Fruit fly (Drosophila melanogaster): ENCODE measurements around the gene PolZ2.

PolZ2 gene

dm6 chr3R:5624115-5624878, 35.6 kb downstream of the PolZ2 start, which contains the start of the genes Dph4, Spec2 and RpL13A (continued):
- TF ChIP-seq CG11723 (GFP tag; optimal IDR thresholded peaks at IDR 0.05) (peak; percentile 93), CG2678 (tag; optimal IDR thresholded peaks at IDR 0.05) (peak; percentile 81), sr (GFP tag; IDR thresholded peaks at IDR 0.05) (no peak), CG12659 (GFP tag; optimal IDR thresholded peaks at IDR 0.05) (peak; percentile 98), stwl (tag; optimal IDR thresholded peaks at IDR 0.05) (peak; percentile 75), disco-r (GFP tag; optimal IDR thresholded peaks at IDR 0.05) (peak; percentile 90), CG10979 (tag; optimal IDR thresholded peaks at IDR 0.05) (peak; percentile 79), CG15011 (GFP tag; optimal IDR thresholded peaks at IDR 0.05) (peak; percentile 91), Atf3 (GFP tag; optimal IDR thresholded peaks at IDR 0.05) (peak; percentile 84), ro (GFP tag; IDR thresholded peaks at IDR 0.05) (no peak), crol (GFP tag; IDR thresholded peaks at IDR 0.05) (no peak), repo (GFP tag; optimal IDR thresholded peaks at IDR 0.05) (peak; percentile 81), gfzf (GFP tag; optimal IDR thresholded peaks at IDR 0.05) (peak; percentile 72), unpg (GFP tag; optimal IDR thresholded peaks at IDR 0.05) (peak; percentile 87), CG12391 (tag; optimal IDR thresholded peaks at IDR 0.05) (peak; percentile 91), vnd (GFP tag; IDR thresholded peaks at IDR 0.05; ENCODE audit: partially characterized antibody) (no peak), odd (GFP tag; optimal IDR thresholded peaks at IDR 0.05) (peak; percentile 95), CG10147 (GFP tag; optimal IDR thresholded peaks at IDR 0.05) (peak; percentile 87), NC2α (GFP tag; optimal IDR thresholded peaks at IDR 0.05) (peak; percentile 78), fd64A (GFP tag; optimal IDR thresholded peaks at IDR 0.05) (peak; percentile 95), Chrac-16 (GFP tag; optimal IDR thresholded peaks at IDR 0.05) (peak; percentile 57), prd (optimal IDR thresholded peaks at IDR 0.05) (no peak), prd (GFP tag; IDR thresholded peaks at IDR 0.05) (no peak), CG11093 (GFP tag; IDR thresholded peaks at IDR 0.05) (peak; percentile 43; the same call in 1 of the 3 replicates), vvl (GFP tag; IDR thresholded peaks at IDR 0.05) (no peak), tgo (GFP tag; IDR thresholded peaks at IDR 0.05) (no peak), CG1529 (GFP tag; optimal IDR thresholded peaks at IDR 0.05) (peak; percentile 88), btn (GFP tag; optimal IDR thresholded peaks at IDR 0.05) (peak; percentile 93), Side (GFP tag; optimal IDR thresholded peaks at IDR 0.05) (peak; percentile 96), CG1233 (GFP tag; optimal IDR thresholded peaks at IDR 0.05) (peak; percentile 96), Rfx (GFP tag; IDR thresholded peaks at IDR 0.05) (no peak), CoRest (tag; optimal IDR thresholded peaks at IDR 0.05) (peak; percentile 82), Rx (GFP tag; IDR thresholded peaks at IDR 0.05) (no peak), chm (GFP tag; IDR thresholded peaks at IDR 0.05) (no peak), CG43689 (GFP tag; IDR thresholded peaks at IDR 0.05) (no peak), lmd (GFP tag; IDR thresholded peaks at IDR 0.05) (no peak), wor (GFP tag; IDR thresholded peaks at IDR 0.05) (no peak), lola (GFP tag; optimal IDR thresholded peaks at IDR 0.05) (peak in 1 of 3 experiments; percentile 70), CG8765 (GFP tag; IDR thresholded peaks at IDR 0.05) (no peak), peb (GFP tag; IDR thresholded peaks at IDR 0.05) (no peak), CG33557 (GFP tag; optimal IDR thresholded peaks at IDR 0.05) (peak; percentile 91), Sry-β (GFP tag; optimal IDR thresholded peaks at IDR 0.05) (peak; percentile 70), CG7987 (GFP tag; optimal IDR thresholded peaks at IDR 0.05) (peak; percentile 99), al (GFP tag; IDR thresholded peaks at IDR 0.05) (no peak), CG15269 (tag; optimal IDR thresholded peaks at IDR 0.05) (peak; percentile 82), ash1 (GFP tag; optimal IDR thresholded peaks at IDR 0.05) (peak; percentile 98), dm (GFP tag; optimal IDR thresholded peaks at IDR 0.05) (peak; percentile 97), mld (GFP tag; IDR thresholded peaks at IDR 0.05; ENCODE audit: partially characterized antibody) (no peak), CG4360 (GFP tag; IDR thresholded peaks at IDR 0.05) (no peak), Hsf (GFP tag; optimal IDR thresholded peaks at IDR 0.05) (peak; percentile 87)

Measured in whole organism, embryonic.